Fruit fly (Drosophila melanogaster) whole organism, embryonic: ENCODE results near the gene CG34258.

Experiments used
- BtbVII ChIP-seq: fragments of 200-800 bp; sonication (Bioruptor generic); optimal IDR thresholded peaks from 3 replicates; lab custom pipeline; 2017; ENCODE audit warnings: missing biosample characterization, mild to moderate bottlenecking, missing genetic modification characterization
- Bteb2 ChIP-seq: fragments of 200-800 bp; sonication (Bioruptor generic); optimal IDR thresholded peaks from 2 replicates; lab custom pipeline; 2016; ENCODE audit warnings: missing biosample characterization, missing genetic modification characterization
- CG10462 ChIP-seq: fragments of 200-800 bp; sonication (Bioruptor generic); optimal IDR thresholded peaks from 2 replicates; lab custom pipeline; 2016; ENCODE audit warnings: missing biosample characterization, missing genetic modification characterization
- CG11504 ChIP-seq: fragments of 200-800 bp; sonication (Bioruptor generic); optimal IDR thresholded peaks from 3 replicates; lab custom pipeline; 2019; ENCODE audit warnings: missing biosample characterization, mild to moderate bottlenecking, missing genetic modification characterization, moderate library complexity
- CG11560 ChIP-seq: fragments of 200-800 bp; sonication (Bioruptor generic); IDR thresholded peaks from 3 replicates; pipeline ENCODE4 v1.3.6; 2022; ENCODE audit warnings: missing biosample characterization, missing genetic modification characterization
- CG11696 ChIP-seq: fragments of 200-800 bp; sonication (Bioruptor generic); IDR thresholded peaks from 2 replicates; pipeline ENCODE4 v1.3.6; 2022; ENCODE audit warnings: missing biosample characterization, missing genetic modification characterization
- CG11723 ChIP-seq: fragments of 200-800 bp; sonication (Bioruptor generic); optimal IDR thresholded peaks from 2 replicates; lab custom pipeline; 2017; ENCODE audit warnings: missing biosample characterization, mild to moderate bottlenecking, missing genetic modification characterization
- CG15269 ChIP-seq: fragments of 200-800 bp; sonication (Bioruptor generic); optimal IDR thresholded peaks from 2 replicates; lab custom pipeline; 2018; ENCODE audit warnings: missing biosample characterization, mild to moderate bottlenecking, missing genetic modification characterization, moderate library complexity
- CG16813 ChIP-seq: fragments of 200-800 bp; sonication (Bioruptor generic); IDR thresholded peaks from 3 replicates; pipeline ENCODE4 v1.3.6; 2022; ENCODE audit warnings: missing biosample characterization, missing genetic modification characterization; ENCODE audit not compliant: partially characterized antibody
- CG18599 ChIP-seq: fragments of 200-800 bp; sonication (Bioruptor generic); optimal IDR thresholded peaks from 3 replicates; lab custom pipeline; 2017; ENCODE audit warnings: missing biosample characterization, missing genetic modification characterization, mild to moderate bottlenecking, moderate library complexity, missing genetic modification reagents
- CG2202 ChIP-seq: fragments of 200-800 bp; sonication (Bioruptor generic); optimal IDR thresholded peaks from 2 replicates; lab custom pipeline; 2018; ENCODE audit warnings: missing biosample characterization, mild to moderate bottlenecking, missing genetic modification characterization
- CG2678 ChIP-seq: fragments of 200-800 bp; sonication (Bioruptor generic); optimal IDR thresholded peaks from 3 replicates; lab custom pipeline; 2019; ENCODE audit warnings: missing biosample characterization, mild to moderate bottlenecking, missing genetic modification characterization, moderate library complexity
- CG2712 ChIP-seq: fragments of 200-800 bp; optimal IDR thresholded peaks from 3 replicates; lab custom pipeline; 2019; ENCODE audit warnings: missing biosample characterization, mild to moderate bottlenecking, missing genetic modification characterization, moderate library complexity
- CG2889 ChIP-seq: fragments of 200-800 bp; sonication (Bioruptor generic); IDR thresholded peaks from 3 replicates; pipeline ENCODE4 v1.3.6; 2022; ENCODE audit warnings: missing biosample characterization, missing genetic modification characterization
- CG30403 ChIP-seq: fragments of 200-800 bp; sonication (Bioruptor generic); optimal IDR thresholded peaks from 3 replicates; lab custom pipeline; 2016; ENCODE audit warnings: missing biosample characterization, missing genetic modification characterization
- CG32532 ChIP-seq: fragments of 200-800 bp; sonication (Bioruptor generic); IDR thresholded peaks from 2 replicates; pipeline ENCODE4 v1.3.6; 2022; ENCODE audit warnings: missing biosample characterization, missing genetic modification characterization
- CG3281 ChIP-seq: fragments of 200-800 bp; sonication (Bioruptor generic); optimal IDR thresholded peaks from 3 replicates; lab custom pipeline; 2017; ENCODE audit warnings: missing biosample characterization, mild to moderate bottlenecking, missing genetic modification characterization
- CG7839 ChIP-seq: fragments of 200-800 bp; sonication (Bioruptor generic); optimal IDR thresholded peaks from 3 replicates; lab custom pipeline; 2018; ENCODE audit warnings: missing biosample characterization, mild to moderate bottlenecking, missing genetic modification characterization, moderate library complexity
- CG7963 ChIP-seq: fragments of 200-800 bp; sonication (Bioruptor generic); IDR thresholded peaks from 3 replicates; pipeline ENCODE4 v1.3.6; 2022; ENCODE audit warnings: missing biosample characterization, missing genetic modification characterization; ENCODE audit not compliant: partially characterized antibody
- CG8290 ChIP-seq, 3 experiments: fragments of 200-800 bp; sonication (Bioruptor generic); optimal IDR thresholded peaks; 2 replicates each; lab custom pipeline; 2016 to 2019; ENCODE audit warnings: missing biosample characterization in 3 of 3, missing genetic modification characterization in 3 of 3, mild to moderate bottlenecking in 2 of 3, moderate library complexity in 1 of 3
- CG8924 ChIP-seq: fragments of 200-800 bp; optimal IDR thresholded peaks from 3 replicates; lab custom pipeline; 2019; ENCODE audit warnings: missing biosample characterization, mild to moderate bottlenecking, missing genetic modification characterization, moderate library complexity
- CG8944 ChIP-seq: fragments of 200-800 bp; sonication (Bioruptor generic); optimal IDR thresholded peaks from 3 replicates; lab custom pipeline; 2016; ENCODE audit warnings: missing biosample characterization, missing genetic modification characterization
- CG9932 ChIP-seq: fragments of 200-800 bp; sonication (Bioruptor generic); IDR thresholded peaks from 2 replicates; pipeline ENCODE4 v1.3.6; 2022; ENCODE audit warnings: missing biosample characterization, missing genetic modification characterization
- CoRest ChIP-seq: fragments of 200-800 bp; sonication (Bioruptor generic); optimal IDR thresholded peaks from 3 replicates; lab custom pipeline; 2018; ENCODE audit warnings: missing biosample characterization, mild to moderate bottlenecking, missing genetic modification characterization, moderate library complexity
- Deaf1 ChIP-seq: fragments of 200-800 bp; optimal IDR thresholded peaks from 3 replicates; lab custom pipeline; 2019; ENCODE audit warnings: missing biosample characterization, mild to moderate bottlenecking, missing genetic modification characterization, moderate library complexity
- Fer3 ChIP-seq: fragments of 200-800 bp; sonication (Bioruptor generic); optimal IDR thresholded peaks from 2 replicates; lab custom pipeline; 2018; ENCODE audit warnings: missing biosample characterization, mild to moderate bottlenecking, missing genetic modification characterization, moderate library complexity
- Hey ChIP-seq: fragments of 200-800 bp; sonication (Bioruptor generic); optimal IDR thresholded peaks from 3 replicates; lab custom pipeline; 2018; ENCODE audit warnings: missing biosample characterization, mild to moderate bottlenecking, missing genetic modification characterization
- HmgZ ChIP-seq: fragments of 200-800 bp; sonication (Bioruptor generic); optimal IDR thresholded peaks from 2 replicates; lab custom pipeline; 2018; ENCODE audit warnings: missing biosample characterization, mild to moderate bottlenecking, missing genetic modification characterization
- Hmr ChIP-seq: fragments of 200-800 bp; sonication (Bioruptor generic); optimal IDR thresholded peaks from 3 replicates; lab custom pipeline; 2017; ENCODE audit warnings: mild to moderate bottlenecking, missing biosample characterization, missing genetic modification reagents, missing genetic modification characterization
- Hr51 ChIP-seq, 2 experiments: fragments of 200-800 bp; sonication (Bioruptor generic); optimal IDR thresholded peaks; 2 replicates in 1 of 2; 3 replicates in 1 of 2; lab custom pipeline; 2016 to 2018; ENCODE audit warnings: missing biosample characterization in 2 of 2, missing genetic modification characterization in 2 of 2, mild to moderate bottlenecking in 1 of 2, moderate library complexity in 1 of 2
- Lhr ChIP-seq: fragments of 200-800 bp; sonication (Bioruptor generic); optimal IDR thresholded peaks from 3 replicates; lab custom pipeline; 2017; ENCODE audit warnings: mild to moderate bottlenecking, missing biosample characterization, missing genetic modification reagents, missing genetic modification characterization
- MESR4 ChIP-seq: fragments of 200-800 bp; sonication (Bioruptor generic); optimal IDR thresholded peaks from 2 replicates; lab custom pipeline; 2018; ENCODE audit warnings: missing biosample characterization, mild to moderate bottlenecking, missing genetic modification characterization, moderate library complexity
- Meics ChIP-seq: fragments of 200-800 bp; sonication (Bioruptor generic); optimal IDR thresholded peaks from 2 replicates; lab custom pipeline; 2017; ENCODE audit warnings: missing biosample characterization, mild to moderate bottlenecking, missing genetic modification characterization
- Oli ChIP-seq: fragments of 200-800 bp; sonication (Bioruptor generic); optimal IDR thresholded peaks from 2 replicates; lab custom pipeline; 2018; ENCODE audit warnings: missing biosample characterization, mild to moderate bottlenecking, missing genetic modification characterization, moderate library complexity
- Rfx ChIP-seq: fragments of 200-800 bp; sonication (Bioruptor generic); IDR thresholded peaks from 2 replicates; pipeline ENCODE4 v1.3.6; 2022; ENCODE audit warnings: missing biosample characterization, missing genetic modification characterization
- ap ChIP-seq: fragments of 200-800 bp; sonication (Bioruptor generic); IDR thresholded peaks from 2 replicates; pipeline ENCODE4 v1.3.6; 2022; ENCODE audit warnings: missing biosample characterization, missing genetic modification characterization
- emc ChIP-seq: fragments of 200-800 bp; sonication (Bioruptor generic); optimal IDR thresholded peaks from 2 replicates; lab custom pipeline; 2016; ENCODE audit warnings: missing biosample characterization, missing genetic modification characterization
- ewg ChIP-seq: fragments of 200-800 bp; sonication (Bioruptor generic); optimal IDR thresholded peaks from 3 replicates; lab custom pipeline; 2017; ENCODE audit warnings: mild to moderate bottlenecking, missing biosample characterization, missing genetic modification reagents, missing genetic modification characterization
- ftz-f1 ChIP-seq: fragments of 200-800 bp; sonication (Bioruptor generic); optimal IDR thresholded peaks from 2 replicates; lab custom pipeline; 2016; ENCODE audit warnings: missing biosample characterization, missing genetic modification characterization
- gcm ChIP-seq: fragments of 200-800 bp; sonication (Bioruptor generic); optimal IDR thresholded peaks from 2 replicates; lab custom pipeline; 2019; ENCODE audit warnings: missing biosample characterization, mild to moderate bottlenecking, missing genetic modification characterization, moderate library complexity
- gem ChIP-seq: fragments of 200-800 bp; sonication (Bioruptor generic); optimal IDR thresholded peaks from 2 replicates; lab custom pipeline; 2019; ENCODE audit warnings: missing biosample characterization, mild to moderate bottlenecking, missing genetic modification characterization, moderate library complexity
- grau ChIP-seq: fragments of 200-800 bp; optimal IDR thresholded peaks from 3 replicates; lab custom pipeline; 2019; ENCODE audit warnings: missing biosample characterization, mild to moderate bottlenecking, missing genetic modification characterization, moderate library complexity
- hb ChIP-seq: fragments of 200-800 bp; sonication (Bioruptor generic); IDR thresholded peaks from 3 replicates; pipeline ENCODE4 v1.3.6; 2022; ENCODE audit warnings: missing biosample characterization, missing genetic modification characterization; ENCODE audit not compliant: partially characterized antibody
- lmd ChIP-seq: fragments of 200-800 bp; sonication (Bioruptor generic); IDR thresholded peaks from 2 replicates; pipeline ENCODE4 v1.3.6; 2022; ENCODE audit warnings: missing biosample characterization, missing genetic modification characterization
- pita ChIP-seq: fragments of 200-800 bp; sonication (Bioruptor generic); optimal IDR thresholded peaks from 2 replicates; lab custom pipeline; 2017; ENCODE audit warnings: missing biosample characterization, mild to moderate bottlenecking, missing genetic modification characterization
- pnt ChIP-seq: fragments of 200-800 bp; sonication (Bioruptor generic); optimal IDR thresholded peaks from 3 replicates; lab custom pipeline; 2016; ENCODE audit warnings: missing biosample characterization, missing genetic modification characterization
- slp2 ChIP-seq: fragments of 200-800 bp; sonication (Bioruptor generic); optimal IDR thresholded peaks from 2 replicates; lab custom pipeline; 2016; ENCODE audit warnings: missing biosample characterization, missing genetic modification characterization
- sug ChIP-seq: fragments of 200-800 bp; optimal IDR thresholded peaks from 2 replicates; lab custom pipeline; 2019; ENCODE audit warnings: missing biosample characterization, mild to moderate bottlenecking, missing genetic modification characterization, moderate library complexity
- tio ChIP-seq: fragments of 200-800 bp; sonication (Bioruptor generic); optimal IDR thresholded peaks from 2 replicates; lab custom pipeline; 2017; ENCODE audit warnings: missing biosample characterization, missing genetic modification characterization, inconsistent platforms

Gene CG34258

dm6 chr3L:19940349-19940748 is 11.4 kb downstream of the CG34258 start:
- no peak for TF ChIP-seq Lhr (GFP tag; lab: Kevin White, UChicago)
- peak; percentile 13 for TF ChIP-seq CG8924 (tag; lab: Kevin White, UChicago)
- TF ChIP-seq CG3281 (GFP tag; lab: Kevin White, UChicago): peak; percentile 58
- peak; percentile 41 for TF ChIP-seq Fer3
- TF ChIP-seq grau (tag; lab: Kevin White, UChicago): peak; percentile 49
- TF ChIP-seq CG18599 (GFP tag; lab: Kevin White, UChicago): peak; percentile 6
- TF ChIP-seq Hr51 (GFP tag; optimal IDR thresholded peaks at IDR 0.05; lab: Kevin White, UChicago): peak in 1 of 2 experiments; percentile 48
- TF ChIP-seq lmd (GFP tag; lab: Robert Waterston, UW): 0 out of 2 replicates have a peak, but pooled peaks have one; percentile 11
- peak; percentile 25 for TF ChIP-seq CG2712
- no peak for TF ChIP-seq CG30403
- peak; percentile 50 for TF ChIP-seq gem (tag; lab: Kevin White, UChicago)
- TF ChIP-seq slp2 (GFP tag; lab: Kevin White, UChicago): no peak
- no peak for TF ChIP-seq CG2889
- TF ChIP-seq CG9932 (GFP tag; lab: Robert Waterston, UW): peak; percentile 15; the same call in 1 of the 2 replicates
- TF ChIP-seq CoRest (tag; lab: Kevin White, UChicago): peak; percentile 2
- 0 out of 2 replicates have a peak, but pooled peaks have one; percentile 33 for TF ChIP-seq CG11696 (GFP tag; lab: Robert Waterston, UW)
- TF ChIP-seq CG11504 (tag; lab: Kevin White, UChicago): peak; percentile 29
- TF ChIP-seq Rfx (GFP tag; lab: Robert Waterston, UW): 0 out of 2 replicates have a peak, but pooled peaks have one; percentile 37
- no peak for TF ChIP-seq CG16813 (GFP tag; lab: Robert Waterston, UW)
- TF ChIP-seq CG15269 (tag; lab: Kevin White, UChicago): peak; percentile 37
- TF ChIP-seq CG2678 (tag; lab: Kevin White, UChicago): peak; percentile 42
- TF ChIP-seq Hmr (GFP tag; lab: Kevin White, UChicago): peak; percentile 5
- peak; percentile 17 for TF ChIP-seq Oli (tag; lab: Kevin White, UChicago)
- peak; percentile 32 for TF ChIP-seq Meics (GFP tag; lab: Kevin White, UChicago)
- peak; percentile 57; the same call in 1 of the 2 replicates for TF ChIP-seq CG32532 (GFP tag; lab: Robert Waterston, UW)
- no peak for TF ChIP-seq ap (GFP tag; lab: Robert Waterston, UW)
- no peak for TF ChIP-seq CG7963
- peak; percentile 14 for TF ChIP-seq CG7839
- TF ChIP-seq, all 482 proteins: peak for 21

dm6 chr3L:19939024-19939423 is 12.7 kb downstream of the CG34258 start, which contains the start of gene Ac76E:
Gene Ac76E (plus strand): TSS chr3L:19939287.
- TF ChIP-seq gcm: no peak
- TF ChIP-seq hb (GFP tag; lab: Robert Waterston, UW): no peak; the same call in 2 of the 3 replicates
- peak; percentile 24 for TF ChIP-seq sug (tag; lab: Kevin White, UChicago)
- TF ChIP-seq Bteb2: no peak
- TF ChIP-seq CG32532 (GFP tag; lab: Robert Waterston, UW): peak; percentile 45; the same call in 1 of the 2 replicates
- TF ChIP-seq MESR4 (GFP tag; lab: Kevin White, UChicago): no peak
- TF ChIP-seq CG8944: no peak
- no peak for TF ChIP-seq emc
- TF ChIP-seq ftz-f1 (GFP tag; lab: Kevin White, UChicago): peak; percentile 93
- no peak for TF ChIP-seq pnt (GFP tag; lab: Kevin White, UChicago)
- TF ChIP-seq Lhr (GFP tag; lab: Kevin White, UChicago): no peak
- peak; percentile 87 for TF ChIP-seq Deaf1 (tag; lab: Kevin White, UChicago)
- TF ChIP-seq CG10462 (GFP tag; lab: Kevin White, UChicago): no peak
- TF ChIP-seq CG8290 (GFP tag; optimal IDR thresholded peaks at IDR 0.05; lab: Kevin White, UChicago): no peak
- TF ChIP-seq CG8290 (tag; optimal IDR thresholded peaks at IDR 0.05; lab: Kevin White, UChicago): peak in 1 of 2 experiments; percentile 73
- TF ChIP-seq HmgZ (tag; lab: Kevin White, UChicago): peak; percentile 56
- no peak for TF ChIP-seq CG11560 (tag; lab: Robert Waterston, UW)
- no peak for TF ChIP-seq ewg (GFP tag; lab: Kevin White, UChicago)
- TF ChIP-seq pita (GFP tag; lab: Kevin White, UChicago): no peak
- no peak for TF ChIP-seq CG2202 (tag; lab: Kevin White, UChicago)
- no peak for TF ChIP-seq Hey (tag; lab: Kevin White, UChicago)
- TF ChIP-seq BtbVII (GFP tag; lab: Kevin White, UChicago): peak; percentile 11
- no peak for TF ChIP-seq tio (GFP tag; lab: Kevin White, UChicago)
- TF ChIP-seq CG11723 (GFP tag; lab: Kevin White, UChicago): no peak
